Fruit fly (Drosophila melanogaster) whole organism: ENCODE results near the gene mRpL13.

ENCODE experiments used
- CG8478 ChIP-seq: fragments of >200 bp; optimal IDR thresholded peaks from 2 replicates; lab custom pipeline; 2018; ENCODE audit warnings: inconsistent platforms
- Dll ChIP-seq: fragments of >200 bp; optimal IDR thresholded peaks from 2 replicates; lab custom pipeline; 2017
- EcR ChIP-seq, 2 experiments: fragments of >200 bp; optimal IDR thresholded peaks; 2 replicates each; lab custom pipeline; 2017; ENCODE audit warnings: missing biosample characterization in 2 of 2, missing genetic modification characterization in 2 of 2, missing genetic modification reagents in 2 of 2
- pan ChIP-seq: fragments of >200 bp; optimal IDR thresholded peaks from 2 replicates; lab custom pipeline; 2017
- psq ChIP-seq: fragments of >200 bp; optimal IDR thresholded peaks from 2 replicates; lab custom pipeline; 2017
- usp ChIP-seq: fragments of >200 bp; optimal IDR thresholded peaks from 2 replicates; lab custom pipeline; 2017; ENCODE audit warnings: missing biosample characterization, missing genetic modification characterization, mixed read lengths

Gene mRpL13

DNA sequence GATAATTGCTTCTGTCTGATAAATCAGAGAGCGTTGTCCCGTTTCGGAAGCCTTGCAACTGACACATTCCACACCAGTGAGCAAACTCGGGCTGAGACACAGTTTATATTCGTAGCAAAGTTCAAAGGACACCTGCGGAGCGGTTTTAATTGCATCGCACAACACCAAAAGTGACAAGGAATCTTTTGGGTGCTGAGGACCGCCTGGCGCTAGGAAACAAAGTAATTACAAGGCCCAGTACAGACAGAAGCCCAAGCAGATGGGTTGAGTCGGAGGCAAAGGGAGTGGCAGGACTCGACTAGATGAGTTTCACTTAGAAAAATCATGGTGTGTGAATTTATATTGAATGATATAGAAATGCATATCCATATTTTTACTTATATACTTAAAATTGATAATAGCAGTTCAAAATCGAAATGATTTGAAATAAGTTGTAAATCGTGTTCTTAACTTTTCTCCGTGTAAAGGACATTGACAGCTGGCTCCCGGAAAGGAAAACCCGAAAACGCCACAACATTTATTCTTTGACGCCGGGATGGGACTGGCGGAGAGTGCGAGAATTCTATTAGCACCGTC, 50.2 kb downstream of the mRpL13 start:
- TF ChIP-seq CG8478 (lab: Kevin White, UChicago): no peak
- no peak for TF ChIP-seq pan (lab: Kevin White, UChicago)
- no peak for TF ChIP-seq EcR (GFP tag; optimal IDR thresholded peaks at IDR 0.05; lab: Kevin White, UChicago)
- TF ChIP-seq psq (lab: Kevin White, UChicago): no peak
- no peak for TF ChIP-seq usp (GFP tag; lab: Kevin White, UChicago)
- TF ChIP-seq Dll (lab: Kevin White, UChicago): no peak
